Fruit fly (Drosophila melanogaster): ENCODE results near the gene CG6878.

CG6878 gene

dm6 chr3L:15206058-15206457 is 44.4 kb downstream of the CG6878 start:
- TF ChIP-seq CG12768 (GFP tag; optimal IDR thresholded peaks at IDR 0.05) = no peak
- no peak for TF ChIP-seq ovo (GFP tag; optimal IDR thresholded peaks at IDR 0.05)
- no peak for TF ChIP-seq CG11617 (GFP tag; optimal IDR thresholded peaks at IDR 0.05)
- no peak for TF ChIP-seq CG33017 (tag; optimal IDR thresholded peaks at IDR 0.05)
- TF ChIP-seq kay (GFP tag; ENCODE audit: borderline replicate concordance) = no peak
- no peak for TF ChIP-seq tj (GFP tag; optimal IDR thresholded peaks at IDR 0.05)
- TF ChIP-seq CG7101 (tag; optimal IDR thresholded peaks at IDR 0.05) = no peak
- TF ChIP-seq Mnt (GFP tag; optimal IDR thresholded peaks at IDR 0.05) = no peak
- no peak for TF ChIP-seq CG1620 (GFP tag; optimal IDR thresholded peaks at IDR 0.05)
- no peak for TF ChIP-seq CG7045 (GFP tag; optimal IDR thresholded peaks at IDR 0.05)
- no peak for TF ChIP-seq pad (GFP tag; optimal IDR thresholded peaks at IDR 0.05)
- no peak for TF ChIP-seq CG5204 (GFP tag; optimal IDR thresholded peaks at IDR 0.05)

DNA sequence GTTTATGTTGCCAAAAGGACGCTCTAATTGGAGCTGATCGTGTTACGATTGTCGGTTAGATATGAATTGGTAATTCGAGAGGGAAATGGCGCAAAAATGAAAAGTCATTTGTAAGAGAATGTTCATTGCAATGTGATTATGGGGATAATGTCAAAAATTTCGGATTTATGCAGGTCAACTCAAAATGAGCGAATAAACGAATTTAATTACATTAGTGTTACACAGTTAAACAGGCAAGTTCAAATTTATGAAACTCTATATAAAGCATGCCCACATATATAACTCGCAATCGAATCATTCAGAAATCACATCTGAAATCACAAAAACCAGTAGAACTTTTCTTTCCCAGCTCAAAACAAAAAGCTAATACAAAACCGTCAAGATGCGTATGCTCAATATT is 45.9 kb downstream of the CG6878 start, which contains the start of gene Prx1:
TSS of gene Prx1 (plus strand) at position 301 of the 400 bp plus-strand sequence.
- TF ChIP-seq CG11617 (GFP tag; optimal IDR thresholded peaks at IDR 0.05) (no peak), CG12768 (GFP tag; optimal IDR thresholded peaks at IDR 0.05) (no peak), pad (GFP tag; optimal IDR thresholded peaks at IDR 0.05) (no peak), Mnt (GFP tag; optimal IDR thresholded peaks at IDR 0.05) (no peak), CG7101 (tag; optimal IDR thresholded peaks at IDR 0.05) (no peak), cic (GFP tag; optimal IDR thresholded peaks at IDR 0.05) (no peak), ovo (GFP tag; optimal IDR thresholded peaks at IDR 0.05) (no peak), Clk (GFP tag; optimal IDR thresholded peaks at IDR 0.05) (no peak), toe (GFP tag; optimal IDR thresholded peaks at IDR 0.05) (no peak), tj (GFP tag; optimal IDR thresholded peaks at IDR 0.05) (no peak), cnc (optimal IDR thresholded peaks at IDR 0.05) (no peak), Crg-1 (GFP tag; optimal IDR thresholded peaks at IDR 0.05) (no peak), Hr96 (GFP tag; optimal IDR thresholded peaks at IDR 0.05) (no peak), CG7045 (GFP tag; optimal IDR thresholded peaks at IDR 0.05) (no peak), CG14711 (tag; optimal IDR thresholded peaks at IDR 0.05) (no peak), kay (GFP tag; ENCODE audit: borderline replicate concordance) (no peak), CG33017 (tag; optimal IDR thresholded peaks at IDR 0.05) (no peak), bab1 (GFP tag; optimal IDR thresholded peaks at IDR 0.05) (no peak)

DNA sequence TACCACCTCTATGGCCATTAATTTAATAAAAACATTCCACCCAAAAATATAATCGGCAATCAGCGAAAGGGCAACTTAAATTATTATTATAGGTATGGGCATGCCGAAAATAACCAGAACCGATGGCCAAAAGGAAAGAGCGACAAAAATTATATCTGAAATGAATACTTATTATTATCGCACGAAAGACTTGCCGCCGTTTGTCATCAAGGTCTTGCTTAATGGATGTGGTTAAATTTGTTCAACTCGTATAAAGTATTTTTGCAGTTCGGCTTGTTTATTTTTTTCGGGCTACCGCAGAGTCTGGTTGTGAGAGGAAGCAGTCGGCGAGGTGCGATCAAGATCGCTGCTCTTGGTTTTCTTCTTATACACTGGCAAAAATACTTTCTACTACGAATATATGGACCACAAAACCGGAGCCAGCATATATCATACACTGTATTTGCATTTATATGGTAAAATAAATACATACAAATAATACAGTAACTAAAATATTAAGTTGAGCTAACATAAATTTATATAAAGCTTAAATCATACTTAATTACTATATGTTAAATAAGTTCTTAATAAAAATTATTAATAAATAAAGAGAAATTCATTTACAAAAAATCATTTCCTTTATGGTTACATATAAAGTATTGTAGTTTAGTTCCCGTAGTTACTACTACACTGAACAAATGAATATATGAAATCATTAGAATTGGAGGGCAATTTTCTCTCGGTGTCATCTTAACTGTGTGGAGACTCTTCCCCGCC is 47.3 kb downstream of the CG6878 start:
- TF ChIP-seq Crg-1 (GFP tag; optimal IDR thresholded peaks at IDR 0.05) = no peak
- no peak for TF ChIP-seq cic (GFP tag; optimal IDR thresholded peaks at IDR 0.05)
- TF ChIP-seq CG14711 (tag; optimal IDR thresholded peaks at IDR 0.05) = no peak
- TF ChIP-seq bab1 (GFP tag; optimal IDR thresholded peaks at IDR 0.05) = no peak
- TF ChIP-seq pad (GFP tag; optimal IDR thresholded peaks at IDR 0.05) = no peak
- no peak for TF ChIP-seq Clk (GFP tag; optimal IDR thresholded peaks at IDR 0.05)
- no peak for TF ChIP-seq toe (GFP tag; optimal IDR thresholded peaks at IDR 0.05)
- no peak for TF ChIP-seq CG5204 (GFP tag; optimal IDR thresholded peaks at IDR 0.05)
- TF ChIP-seq Hr96 (GFP tag; optimal IDR thresholded peaks at IDR 0.05) = no peak
- no peak for TF ChIP-seq cnc (optimal IDR thresholded peaks at IDR 0.05)
- no peak for TF ChIP-seq CG33017 (tag; optimal IDR thresholded peaks at IDR 0.05)
- TF ChIP-seq CG7101 (tag; optimal IDR thresholded peaks at IDR 0.05) = no peak
- no peak for TF ChIP-seq CG12768 (GFP tag; optimal IDR thresholded peaks at IDR 0.05)
- no peak for TF ChIP-seq CG11617 (GFP tag; optimal IDR thresholded peaks at IDR 0.05)
- TF ChIP-seq tj (GFP tag; optimal IDR thresholded peaks at IDR 0.05) = no peak
- TF ChIP-seq Mnt (GFP tag; optimal IDR thresholded peaks at IDR 0.05) = no peak
- TF ChIP-seq kay (GFP tag; ENCODE audit: borderline replicate concordance) = no peak
- TF ChIP-seq ovo (GFP tag; optimal IDR thresholded peaks at IDR 0.05) = no peak
- no peak for TF ChIP-seq CG7045 (GFP tag; optimal IDR thresholded peaks at IDR 0.05)
- no peak for TF ChIP-seq CG1620 (GFP tag; optimal IDR thresholded peaks at IDR 0.05)
